Fruit fly (Drosophila melanogaster) whole organism, embryonic: ENCODE data around the gene rhea.

Experiments
- CG8089 ChIP-seq: fragments of 200-800 bp; sonication (Bioruptor generic); optimal IDR thresholded peaks from 3 replicates; lab custom pipeline; 2016; ENCODE audit warnings: missing biosample characterization, missing genetic modification characterization
- br ChIP-seq: fragments of >200 bp; optimal IDR thresholded peaks from 2 replicates; lab custom pipeline; 2017

DNA sequence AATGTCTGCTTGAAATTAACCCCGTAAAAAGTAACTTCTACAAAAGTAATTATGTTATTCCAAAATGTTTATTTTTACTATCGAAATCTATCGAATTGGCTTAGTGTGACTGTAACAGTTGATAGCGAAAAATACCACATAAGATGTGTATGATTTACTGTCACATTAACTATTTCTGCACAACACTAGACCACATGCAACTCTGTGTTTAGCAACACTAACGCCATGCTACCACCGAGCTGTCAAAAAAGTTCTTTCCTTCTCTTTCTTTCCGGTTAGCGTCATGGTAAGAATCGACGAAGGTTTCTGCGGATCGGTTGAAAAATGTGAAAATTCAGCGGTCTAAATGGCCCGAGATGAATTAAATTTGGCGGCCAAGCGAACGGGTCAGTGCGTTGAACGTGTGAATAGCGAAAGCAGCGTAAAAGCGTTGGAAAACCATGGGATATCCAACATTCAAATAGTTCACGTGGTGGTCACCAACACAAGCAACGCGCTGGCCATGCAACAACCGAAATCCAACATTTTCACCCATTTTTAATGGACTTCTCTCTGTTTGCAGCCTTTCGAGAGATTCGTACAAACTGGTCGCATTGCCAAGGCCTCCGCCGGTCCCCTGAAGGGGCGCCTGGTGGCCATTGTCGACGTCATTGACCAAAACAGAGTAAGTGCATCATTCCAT is 56.1 kb downstream of the rhea start, which contains the start of the genes Nelf-E and RpL14:
- TF ChIP-seq CG8089 (GFP tag; lab: Kevin White, UChicago), result peak; percentile 96
- TF ChIP-seq br (lab: Kevin White, UChicago), result no peak
